Worm (Caenorhabditis elegans): ENCODE measurements around the gene npp-19.

DNA sequence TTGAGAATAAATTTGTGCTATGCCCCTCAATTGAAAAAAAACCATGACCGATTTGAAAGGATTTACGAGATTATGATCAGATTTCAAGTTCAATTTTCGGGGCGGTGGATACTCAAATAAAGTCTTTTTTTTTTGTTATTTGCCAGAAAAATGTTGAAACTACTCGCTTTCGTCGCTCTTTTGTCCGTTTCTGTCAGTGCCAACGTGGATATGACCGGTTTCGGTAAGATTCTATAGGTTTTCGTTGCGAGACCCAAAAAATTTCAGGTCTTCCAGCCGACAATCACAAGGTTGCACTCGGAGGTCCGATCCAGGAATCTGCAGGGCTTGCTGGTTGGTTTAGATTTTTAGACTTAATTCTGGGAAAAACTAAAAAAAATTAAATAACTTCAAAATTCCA lies 11.0 kb downstream of the npp-19 start, which contains the start of gene tag-209:
- TF ChIP-seq dao-5 (tag; optimal IDR thresholded peaks at IDR 0.05): no peak
- no peak for TF ChIP-seq him-1 (tag; optimal IDR thresholded peaks at IDR 0.05)
- no peak for TF ChIP-seq W03F9.2 (tag; optimal IDR thresholded peaks at IDR 0.05)
